Fruit fly (Drosophila melanogaster): Measurements from ENCODE around the gene CG11951.

DNA sequence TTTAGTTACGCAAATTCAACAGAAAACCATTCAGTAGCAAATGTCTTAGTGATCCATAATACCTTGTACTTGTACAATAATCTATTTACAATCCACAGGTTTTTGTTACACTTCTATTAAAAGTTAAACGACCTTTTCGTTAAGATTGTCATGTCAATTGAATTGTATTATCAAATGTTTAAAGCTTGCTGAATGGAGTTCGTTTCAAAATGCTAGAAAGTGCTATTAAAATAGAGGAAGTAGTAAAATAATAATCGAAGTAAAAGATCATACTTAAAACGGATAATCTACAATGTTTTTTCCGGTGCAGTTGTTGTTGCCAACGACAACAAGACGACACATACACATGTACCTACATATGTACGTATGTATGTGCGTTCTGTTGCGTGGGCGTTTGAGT, 20.5 kb downstream of the CG11951 start:
- TF ChIP-seq CG6808 (GFP tag; optimal IDR thresholded peaks at IDR 0.05) (no peak), Gug (GFP tag; IDR thresholded peaks at IDR 0.05) (no peak), topi (GFP tag; optimal IDR thresholded peaks at IDR 0.05) (no peak), CG16779 (tag; optimal IDR thresholded peaks at IDR 0.05) (no peak), CG6854 (GFP tag; optimal IDR thresholded peaks at IDR 0.05) (no peak), CG8319 (GFP tag; optimal IDR thresholded peaks at IDR 0.05) (no peak), Lpt (GFP tag; optimal IDR thresholded peaks at IDR 0.05) (no peak), CG34406 (GFP tag; optimal IDR thresholded peaks at IDR 0.05) (no peak), pdm3 (GFP tag; optimal IDR thresholded peaks at IDR 0.05) (no peak), fd85E (GFP tag; optimal IDR thresholded peaks at IDR 0.05) (no peak), CG32006 (GFP tag; optimal IDR thresholded peaks at IDR 0.05) (peak; percentile 28), eg (GFP tag; IDR thresholded peaks at IDR 0.05) (no peak), Sox102F (GFP tag; optimal IDR thresholded peaks at IDR 0.05) (no peak)
